Fruit fly (Drosophila melanogaster) whole organism, embryonic: ENCODE data around the gene CG44013.

Source experiments
- Atf3 ChIP-seq: fragments of 200-800 bp; sonication (Bioruptor generic); optimal IDR thresholded peaks from 3 replicates; lab custom pipeline; 2016; ENCODE audit warnings: missing biosample characterization, missing genetic modification characterization
- Blimp-1 ChIP-seq: fragments of 200-800 bp; sonication (Bioruptor generic); optimal IDR thresholded peaks from 3 replicates; lab custom pipeline; 2018; ENCODE audit warnings: missing biosample characterization, missing genetic modification characterization, mild to moderate bottlenecking, moderate library complexity, missing genetic modification reagents
- CG10366 ChIP-seq: fragments of 200-800 bp; sonication (Bioruptor generic); IDR thresholded peaks from 2 replicates; pipeline ENCODE4 v1.3.6; 2022; ENCODE audit warnings: missing biosample characterization, missing genetic modification characterization
- CG10565 ChIP-seq: fragments of 200-800 bp; sonication (Bioruptor generic); optimal IDR thresholded peaks from 3 replicates; lab custom pipeline; 2016; ENCODE audit warnings: missing biosample characterization, mild to moderate bottlenecking, missing genetic modification characterization
- CG12659 ChIP-seq: fragments of 200-800 bp; sonication (Bioruptor generic); optimal IDR thresholded peaks from 3 replicates; lab custom pipeline; 2017; ENCODE audit warnings: mild to moderate bottlenecking, missing biosample characterization, missing genetic modification reagents, missing genetic modification characterization
- CG13123 ChIP-seq: fragments of 200-800 bp; sonication (Bioruptor generic); optimal IDR thresholded peaks from 2 replicates; lab custom pipeline; 2016; ENCODE audit warnings: missing biosample characterization, missing genetic modification characterization
- CG14667 ChIP-seq: fragments of 200-800 bp; sonication (Bioruptor generic); IDR thresholded peaks from 2 replicates; pipeline ENCODE4 v1.3.6; 2022; ENCODE audit warnings: missing biosample characterization, missing genetic modification characterization
- CG17612 ChIP-seq: fragments of 200-800 bp; sonication (Bioruptor generic); IDR thresholded peaks from 2 replicates; pipeline ENCODE4 v1.3.6; 2022; ENCODE audit warnings: missing biosample characterization, missing genetic modification characterization
- CG1832 ChIP-seq: fragments of 200-800 bp; sonication (Bioruptor generic); optimal IDR thresholded peaks from 2 replicates; lab custom pipeline; 2017; ENCODE audit warnings: missing biosample characterization, mild to moderate bottlenecking, missing genetic modification characterization, inconsistent platforms
- CG2678 ChIP-seq: fragments of 200-800 bp; sonication (Bioruptor generic); optimal IDR thresholded peaks from 3 replicates; lab custom pipeline; 2019; ENCODE audit warnings: missing biosample characterization, mild to moderate bottlenecking, missing genetic modification characterization, moderate library complexity
- CG34376 ChIP-seq: fragments of 200-800 bp; sonication (Bioruptor generic); optimal IDR thresholded peaks from 2 replicates; lab custom pipeline; 2018; ENCODE audit warnings: missing biosample characterization, mild to moderate bottlenecking, missing genetic modification characterization
- CG3726 ChIP-seq: fragments of 200-800 bp; sonication (Bioruptor generic); IDR thresholded peaks from 3 replicates; pipeline ENCODE4, ENCODE4 v1.3.6; 2022; ENCODE audit warnings: missing biosample characterization, missing genetic modification characterization
- CG6791 ChIP-seq: fragments of 200-800 bp; sonication (Bioruptor generic); IDR thresholded peaks from 3 replicates; pipeline ENCODE4 v1.3.6; 2022; ENCODE audit warnings: missing biosample characterization, missing genetic modification characterization; ENCODE audit not compliant: partially characterized antibody
- CG7556 ChIP-seq: fragments of 200-800 bp; sonication (Bioruptor generic); optimal IDR thresholded peaks from 2 replicates; lab custom pipeline; 2017; ENCODE audit warnings: missing biosample characterization, mild to moderate bottlenecking, missing genetic modification characterization
- CG7987 ChIP-seq: fragments of 200-800 bp; sonication (Bioruptor generic); optimal IDR thresholded peaks from 2 replicates; lab custom pipeline; 2018; ENCODE audit warnings: missing biosample characterization, mild to moderate bottlenecking, missing genetic modification characterization, moderate library complexity
- CG9215 ChIP-seq: fragments of 200-800 bp; sonication (Bioruptor generic); IDR thresholded peaks from 2 replicates; pipeline ENCODE4 v1.3.6; 2022; ENCODE audit warnings: missing biosample characterization, missing genetic modification characterization
- CG9876 ChIP-seq: fragments of 200-800 bp; sonication (Bioruptor generic); optimal IDR thresholded peaks from 2 replicates; lab custom pipeline; 2016; ENCODE audit warnings: missing biosample characterization, missing genetic modification characterization
- Chrac-16 ChIP-seq: fragments of 200-800 bp; sonication (Bioruptor generic); optimal IDR thresholded peaks from 3 replicates; lab custom pipeline; 2016; ENCODE audit warnings: missing biosample characterization, missing genetic modification characterization
- D19A ChIP-seq: fragments of 200-800 bp; optimal IDR thresholded peaks from 3 replicates; lab custom pipeline; 2019; ENCODE audit warnings: missing biosample characterization, mild to moderate bottlenecking, missing genetic modification characterization, moderate library complexity
- HLHmδ ChIP-seq: fragments of 200-800 bp; sonication (Bioruptor generic); optimal IDR thresholded peaks from 2 replicates; lab custom pipeline; 2018; ENCODE audit warnings: missing biosample characterization, mild to moderate bottlenecking, missing genetic modification characterization, moderate library complexity
- Hr78 ChIP-seq, 2 experiments: fragments of 200-800 bp in 1 of 2; fragments of >200 bp in 1 of 2; sonication (Bioruptor generic) in 1 of 2; optimal IDR thresholded peaks; 2 replicates each; lab custom pipeline; 2017 to 2019; ENCODE audit warnings: missing biosample characterization in 2 of 2, missing genetic modification characterization in 2 of 2, mild to moderate bottlenecking in 1 of 2, moderate library complexity in 1 of 2
- Mad ChIP-seq: fragments of 200-800 bp; sonication (Bioruptor generic); optimal IDR thresholded peaks from 2 replicates; lab custom pipeline; 2016; ENCODE audit warnings: missing biosample characterization, missing genetic modification characterization
- Mrtf ChIP-seq: fragments of 200-800 bp; sonication (Bioruptor generic); IDR thresholded peaks from 3 replicates; pipeline ENCODE4 v1.3.6; 2022; ENCODE audit warnings: missing biosample characterization, missing genetic modification characterization
- Opbp ChIP-seq: fragments of 200-800 bp; sonication (Bioruptor generic); IDR thresholded peaks from 3 replicates; pipeline ENCODE4 v1.3.6; 2022; ENCODE audit warnings: missing biosample characterization, missing genetic modification characterization; ENCODE audit not compliant: partially characterized antibody
- Rfx ChIP-seq: fragments of 200-800 bp; sonication (Bioruptor generic); IDR thresholded peaks from 2 replicates; pipeline ENCODE4 v1.3.6; 2022; ENCODE audit warnings: missing biosample characterization, missing genetic modification characterization
- Scr ChIP-seq: fragments of 200-800 bp; sonication (Bioruptor generic); IDR thresholded peaks from 2 replicates; pipeline ENCODE4 v1.3.6; 2022; ENCODE audit warnings: missing biosample characterization, missing genetic modification characterization; ENCODE audit not compliant: partially characterized antibody
- amos ChIP-seq: fragments of 200-800 bp; sonication (Bioruptor generic); IDR thresholded peaks from 2 replicates; pipeline ENCODE4 v1.3.6; 2022; ENCODE audit warnings: missing biosample characterization, missing genetic modification characterization; ENCODE audit not compliant: partially characterized antibody
- ase ChIP-seq: fragments of 200-800 bp; sonication (Bioruptor generic); IDR thresholded peaks from 3 replicates; pipeline ENCODE4 v1.3.6; 2022; ENCODE audit warnings: missing biosample characterization, missing genetic modification characterization
- az2 ChIP-seq: fragments of 200-800 bp; sonication (Bioruptor generic); optimal IDR thresholded peaks from 3 replicates; lab custom pipeline; 2016; ENCODE audit warnings: missing biosample characterization, missing genetic modification characterization
- bcd ChIP-seq: fragments of 200-800 bp; sonication (Bioruptor generic); optimal IDR thresholded peaks from 2 replicates; lab custom pipeline; 2017; ENCODE audit warnings: missing biosample characterization, mild to moderate bottlenecking, missing genetic modification characterization
- crc ChIP-seq: fragments of 200-800 bp; sonication (Bioruptor generic); optimal IDR thresholded peaks from 2 replicates; lab custom pipeline; 2016; ENCODE audit warnings: missing biosample characterization, missing genetic modification characterization
- croc ChIP-seq: fragments of 200-800 bp; sonication (Bioruptor generic); conservative IDR thresholded peaks from 3 replicates; pipeline ENCODE4 v1.3.6; 2022; ENCODE audit warnings: missing biosample characterization, missing genetic modification characterization
- ems ChIP-seq: fragments of 200-800 bp; sonication (Bioruptor generic); optimal IDR thresholded peaks from 3 replicates; lab custom pipeline; 2016; ENCODE audit warnings: missing biosample characterization, missing genetic modification characterization
- ham ChIP-seq: fragments of 200-800 bp; sonication (Bioruptor generic); IDR thresholded peaks from 2 replicates; pipeline ENCODE4 v1.3.6; 2022; ENCODE audit warnings: missing biosample characterization, missing genetic modification characterization
- jumu ChIP-seq: fragments of 200-800 bp; sonication (Bioruptor generic); optimal IDR thresholded peaks from 3 replicates; lab custom pipeline; 2016; ENCODE audit warnings: missing biosample characterization, missing genetic modification characterization
- klu ChIP-seq: fragments of 200-800 bp; sonication (Bioruptor generic); IDR thresholded peaks from 2 replicates; pipeline ENCODE4 v1.3.6; 2022; ENCODE audit warnings: missing biosample characterization, missing genetic modification characterization
- mld ChIP-seq: fragments of 200-800 bp; sonication (Bioruptor generic); IDR thresholded peaks from 3 replicates; pipeline ENCODE4 v1.3.6; 2022; ENCODE audit warnings: missing biosample characterization, missing genetic modification characterization; ENCODE audit not compliant: partially characterized antibody
- otp ChIP-seq: fragments of 200-800 bp; sonication (Bioruptor generic); IDR thresholded peaks from 3 replicates; pipeline ENCODE4, ENCODE4 v1.3.6; 2022; ENCODE audit warnings: missing biosample characterization, missing genetic modification characterization
- pb ChIP-seq: fragments of 200-800 bp; sonication (Bioruptor generic); optimal IDR thresholded peaks from 3 replicates; lab custom pipeline; 2016; ENCODE audit warnings: missing biosample characterization, missing genetic modification characterization
- peb ChIP-seq: fragments of 200-800 bp; sonication (Bioruptor generic); IDR thresholded peaks from 2 replicates; pipeline ENCODE4 v1.3.6; 2022; ENCODE audit warnings: missing biosample characterization, missing genetic modification characterization
- pfk ChIP-seq: fragments of 200-800 bp; sonication (Bioruptor generic); optimal IDR thresholded peaks from 2 replicates; lab custom pipeline; 2018; ENCODE audit warnings: missing biosample characterization, mild to moderate bottlenecking, missing genetic modification characterization, moderate library complexity
- pnt ChIP-seq: fragments of 200-800 bp; sonication (Bioruptor generic); optimal IDR thresholded peaks from 3 replicates; lab custom pipeline; 2016; ENCODE audit warnings: missing biosample characterization, missing genetic modification characterization
- sc ChIP-seq, 3 experiments: fragments of >200 bp in 2 of 3; fragments of 200-800 bp in 1 of 3; sonication (Bioruptor generic) in 1 of 3; optimal IDR thresholded peaks; 2 replicates in 2 of 3; 3 replicates in 1 of 3; lab custom pipeline; 2017; ENCODE audit warnings: mild to moderate bottlenecking in 1 of 3, missing biosample characterization in 1 of 3, missing genetic modification characterization in 1 of 3, missing genetic modification reagents in 1 of 3
- sens ChIP-seq: fragments of 200-800 bp; sonication (Bioruptor generic); peaks from one replicate; lab custom pipeline; 2016; ENCODE audit warnings: missing biosample characterization, missing genetic modification characterization
- shn ChIP-seq: fragments of 200-800 bp; sonication (Bioruptor generic); optimal IDR thresholded peaks from 3 replicates; lab custom pipeline; 2016; ENCODE audit warnings: missing biosample characterization, missing genetic modification characterization
- slp2 ChIP-seq: fragments of 200-800 bp; sonication (Bioruptor generic); optimal IDR thresholded peaks from 2 replicates; lab custom pipeline; 2016; ENCODE audit warnings: missing biosample characterization, missing genetic modification characterization
- sqz ChIP-seq: fragments of 200-800 bp; sonication (Bioruptor generic); optimal IDR thresholded peaks from 3 replicates; lab custom pipeline; 2018; ENCODE audit warnings: missing biosample characterization, mild to moderate bottlenecking, missing genetic modification characterization
- vfl ChIP-seq: fragments of 200-800 bp; sonication (Bioruptor generic); optimal IDR thresholded peaks from 2 replicates; lab custom pipeline; 2016; ENCODE audit warnings: missing biosample characterization, missing genetic modification characterization
- zf30C ChIP-seq: fragments of 200-800 bp; sonication (Bioruptor generic); optimal IDR thresholded peaks from 3 replicates; lab custom pipeline; 2018; ENCODE audit warnings: missing biosample characterization, mild to moderate bottlenecking, missing genetic modification characterization
- zfh2 ChIP-seq: fragments of 200-800 bp; sonication (Bioruptor generic); optimal IDR thresholded peaks from 2 replicates; lab custom pipeline; 2016; ENCODE audit warnings: missing biosample characterization, missing genetic modification characterization

CG44013 gene

dm6 chr3R:15472753-15473212 is 36.9 kb downstream of the CG44013 start (continued):
- TF ChIP-seq D19A (tag; lab: Kevin White, UChicago) (peak; percentile 93), shn (GFP tag; lab: Kevin White, UChicago) (peak; percentile 8), pnt (no peak), crc (GFP tag; lab: Kevin White, UChicago) (peak; percentile 4), pfk (GFP tag; lab: Kevin White, UChicago) (no peak), Opbp (GFP tag; lab: Robert Waterston, UW) (no peak), CG2678 (peak; percentile 77), sqz (peak; percentile 6), ham (GFP tag; lab: Robert Waterston, UW) (no peak), amos (GFP tag; lab: Robert Waterston, UW) (no peak), Mad (GFP tag; lab: Kevin White, UChicago) (peak; percentile 18), vfl (GFP tag; lab: Kevin White, UChicago) (no peak), CG34376 (GFP tag; lab: Kevin White, UChicago) (no peak), zfh2 (GFP tag; lab: Kevin White, UChicago) (peak; percentile 76), Hr78 (GFP tag; optimal IDR thresholded peaks at IDR 0.05; lab: Kevin White, UChicago) (no peak), Blimp-1 (GFP tag; lab: Kevin White, UChicago) (peak; percentile 28), CG10565 (no peak), otp (GFP tag; lab: Robert Waterston, UW) (no peak), CG10366 (GFP tag; lab: Robert Waterston, UW) (no peak), slp2 (GFP tag; lab: Kevin White, UChicago) (no peak), CG3726 (GFP tag; lab: Robert Waterston, UW) (no peak), ase (GFP tag; lab: Robert Waterston, UW) (no peak), sc (optimal IDR thresholded peaks at IDR 0.05; lab: Kevin White, UChicago) (no peak), sc (GFP tag; optimal IDR thresholded peaks at IDR 0.05; lab: Kevin White, UChicago) (no peak), CG9215 (GFP tag; lab: Robert Waterston, UW) (peak; percentile 47), Scr (GFP tag; lab: Robert Waterston, UW) (no peak), HLHmδ (GFP tag; lab: Kevin White, UChicago) (no peak), Atf3 (GFP tag; lab: Kevin White, UChicago) (no peak), az2 (GFP tag; lab: Kevin White, UChicago) (peak; percentile 38), CG6791 (GFP tag; lab: Robert Waterston, UW) (no peak), ems (GFP tag; lab: Kevin White, UChicago) (peak; percentile 43), CG7987 (GFP tag; lab: Kevin White, UChicago) (no peak), bcd (GFP tag; lab: Kevin White, UChicago) (peak; percentile 37), peb (GFP tag; lab: Robert Waterston, UW) (no peak), Chrac-16 (peak; percentile 27), croc (no peak), CG9876 (GFP tag; lab: Kevin White, UChicago) (peak; percentile 34), CG13123 (no peak), CG7556 (peak; percentile 50), klu (GFP tag; lab: Robert Waterston, UW) (no peak), Mrtf (GFP tag; lab: Robert Waterston, UW) (0 out of 3 replicates have a peak, but pooled peaks have one; percentile 45), CG14667 (GFP tag; lab: Robert Waterston, UW) (no peak), Rfx (GFP tag; lab: Robert Waterston, UW) (peak; percentile 76), sens (GFP tag; lab: Kevin White, UChicago) (peak; percentile 86), CG12659 (peak; percentile 32), jumu (peak; percentile 22), pb (GFP tag; lab: Kevin White, UChicago) (no peak), mld (GFP tag; lab: Robert Waterston, UW) (no peak), CG1832 (GFP tag; lab: Kevin White, UChicago) (no peak), zf30C (GFP tag; lab: Kevin White, UChicago) (no peak), CG17612 (GFP tag; lab: Robert Waterston, UW) (no peak)
